Fruit fly (Drosophila melanogaster) whole organism: ENCODE data around the gene ChAT.

Experiments
- CG8478 ChIP-seq: fragments of >200 bp; optimal IDR thresholded peaks from 2 replicates; lab custom pipeline; 2018; ENCODE audit warnings: inconsistent platforms
- Dll ChIP-seq: fragments of >200 bp; optimal IDR thresholded peaks from 2 replicates; lab custom pipeline; 2017
- EcR ChIP-seq, 2 experiments: fragments of >200 bp; optimal IDR thresholded peaks; 2 replicates each; lab custom pipeline; 2017; ENCODE audit warnings: missing biosample characterization in 2 of 2, missing genetic modification characterization in 2 of 2, missing genetic modification reagents in 2 of 2
- pan ChIP-seq: fragments of >200 bp; optimal IDR thresholded peaks from 2 replicates; lab custom pipeline; 2017
- psq ChIP-seq: fragments of >200 bp; optimal IDR thresholded peaks from 2 replicates; lab custom pipeline; 2017
- usp ChIP-seq: fragments of >200 bp; optimal IDR thresholded peaks from 2 replicates; lab custom pipeline; 2017; ENCODE audit warnings: missing biosample characterization, missing genetic modification characterization, mixed read lengths

Gene ChAT

dm6 chr3R:18741027-18741843, 35.9 kb downstream of the ChAT start:
- peak; percentile 95 for TF ChIP-seq pan (lab: Kevin White, UChicago)
- no peak for TF ChIP-seq psq (lab: Kevin White, UChicago)

- TF ChIP-seq EcR (GFP tag; optimal IDR thresholded peaks at IDR 0.05; lab: Kevin White, UChicago) (no peak), pan (lab: Kevin White, UChicago) (peak; percentile 92)
Observed at dm6 chr3R:18741844-18742187, 36.5 kb downstream of the ChAT start.

DNA sequence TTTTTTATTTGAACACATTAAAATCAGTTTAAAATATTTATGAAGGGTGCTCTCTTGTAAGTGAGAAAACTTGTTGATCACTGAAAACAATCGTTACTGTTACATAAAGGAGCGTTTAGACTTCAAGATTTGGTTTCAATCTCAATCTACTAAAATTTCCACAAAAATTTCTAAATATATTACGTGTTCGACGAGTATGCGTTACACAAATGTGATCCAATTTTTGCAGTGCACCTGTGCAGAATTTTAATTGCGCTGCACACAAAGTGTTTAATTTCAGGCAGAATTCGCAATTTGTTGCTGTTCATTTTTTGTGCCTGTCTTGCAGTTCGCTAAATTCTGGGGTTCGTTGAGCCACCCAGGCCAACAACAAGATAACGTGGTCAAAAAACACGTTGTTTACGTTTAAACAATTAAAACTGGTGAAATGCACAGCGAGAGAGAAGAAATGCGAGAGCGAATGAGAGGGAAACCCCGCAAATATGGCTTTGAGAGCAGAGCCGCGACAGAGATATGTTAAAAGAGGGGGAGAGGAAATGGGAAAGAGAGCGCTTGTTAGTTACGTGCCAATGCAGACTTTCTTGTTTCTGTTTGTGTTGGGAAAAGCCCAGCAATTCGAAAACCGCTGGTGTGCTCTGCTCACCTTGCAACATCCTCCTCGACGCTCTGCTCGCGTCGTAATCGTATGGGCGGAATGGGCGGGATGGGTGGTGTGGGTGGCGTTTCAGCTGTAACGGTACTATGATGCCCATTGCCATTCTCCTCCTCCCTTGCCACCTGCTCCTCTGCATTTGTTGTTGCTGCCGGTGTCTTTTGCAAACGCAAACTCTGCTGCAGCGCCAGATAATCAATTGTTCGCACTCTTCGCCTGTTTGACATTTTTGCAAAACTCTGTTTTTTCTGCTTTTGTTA, 37.3 kb downstream of the ChAT start:
- TF ChIP-seq EcR (GFP tag; optimal IDR thresholded peaks at IDR 0.05; lab: Kevin White, UChicago), result no peak
- peak; percentile 85 for TF ChIP-seq Dll

DNA sequence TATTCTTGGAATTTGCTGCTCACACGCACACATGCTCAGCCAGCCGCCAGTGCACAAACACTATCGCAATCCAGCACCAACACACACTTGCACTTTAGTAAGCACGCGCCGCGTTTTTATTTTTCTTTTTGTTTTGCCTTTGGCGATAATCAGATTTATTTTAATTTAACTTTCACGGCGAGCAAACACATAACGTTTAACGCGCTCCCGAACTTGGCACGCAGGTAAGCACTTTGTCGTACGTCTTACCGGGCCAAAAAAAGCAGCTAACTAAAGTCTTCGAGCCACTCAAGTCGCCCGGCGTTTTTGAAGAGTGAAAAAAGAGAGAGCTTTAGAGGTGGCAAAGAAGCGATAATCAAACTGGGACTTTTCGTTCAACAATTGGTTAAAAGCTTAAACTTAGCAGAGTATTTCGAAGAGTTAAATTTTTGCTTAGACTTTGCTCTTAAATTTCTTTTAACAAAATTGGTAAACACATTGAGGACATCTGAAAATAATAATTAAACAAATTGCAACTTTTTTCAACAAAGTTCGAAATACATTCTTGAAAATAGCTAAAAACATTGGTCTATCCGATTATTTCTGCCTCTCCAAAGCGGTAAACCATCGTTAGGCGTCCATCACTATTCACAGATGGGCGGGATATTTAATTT, 38.1 kb downstream of the ChAT start, which contains the start of gene Mekk1:
Mekk1 (minus strand) TSS at position 325 of the 653 bp plus-strand sequence.
- TF ChIP-seq pan (lab: Kevin White, UChicago) (no peak), psq (lab: Kevin White, UChicago) (no peak), usp (GFP tag; lab: Kevin White, UChicago) (no peak), Dll (no peak)

- TF ChIP-seq usp (GFP tag; lab: Kevin White, UChicago) (no peak), CG8478 (lab: Kevin White, UChicago) (no peak)
Observed at dm6 chr3R:18745961-18746468, 40.7 kb downstream of the ChAT start, which contains the start of the genes PGS1 and gwl. Gene PGS1, minus strand, starts transcription at chr3R:18746041. Gene gwl, plus strand, starts transcription at chr3R:18746370.

- TF ChIP-seq EcR (GFP tag; optimal IDR thresholded peaks at IDR 0.05; lab: Kevin White, UChicago) (no peak), usp (GFP tag; lab: Kevin White, UChicago) (no peak), psq (lab: Kevin White, UChicago) (no peak), pan (lab: Kevin White, UChicago) (no peak), CG8478 (lab: Kevin White, UChicago) (no peak), Dll (no peak)
Observed at dm6 chr3R:18748087-18748486, 42.8 kb downstream of the ChAT start.

DNA sequence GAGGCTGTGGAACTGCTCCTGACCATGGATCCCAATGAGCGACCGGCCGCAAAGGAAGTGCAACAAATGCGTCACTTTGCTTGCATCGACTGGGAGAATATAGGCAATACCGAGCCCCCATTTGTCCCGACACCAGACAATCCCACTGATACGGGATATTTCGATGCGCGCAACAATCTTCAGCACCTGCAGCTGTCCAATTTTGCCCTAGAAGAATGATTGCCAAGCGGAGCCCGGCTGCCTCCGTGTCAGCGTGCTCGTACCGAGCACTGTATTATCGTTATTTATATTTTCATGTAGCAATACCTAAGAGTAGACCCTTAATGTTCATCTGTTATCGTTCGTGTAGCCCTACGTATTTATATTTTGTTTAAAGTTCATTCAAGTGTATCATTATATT, 44.5 kb downstream of the ChAT start:
- TF ChIP-seq CG8478 (lab: Kevin White, UChicago) (no peak), psq (lab: Kevin White, UChicago) (no peak), Dll (no peak), usp (GFP tag; lab: Kevin White, UChicago) (no peak), EcR (GFP tag; optimal IDR thresholded peaks at IDR 0.05; lab: Kevin White, UChicago) (no peak), pan (lab: Kevin White, UChicago) (no peak)

- TF ChIP-seq EcR (GFP tag; optimal IDR thresholded peaks at IDR 0.05; lab: Kevin White, UChicago) (no peak), usp (GFP tag; lab: Kevin White, UChicago) (no peak), CG8478 (lab: Kevin White, UChicago) (no peak), psq (lab: Kevin White, UChicago) (no peak), Dll (no peak), pan (lab: Kevin White, UChicago) (no peak)
Observed at dm6 chr3R:18758548-18759257, 53.4 kb downstream of the ChAT start, which contains the start of gene Epg5. Gene Epg5, minus strand, starts transcription at chr3R:18758873.
